Fruit fly (Drosophila melanogaster) whole organism, prepupa: ENCODE results near the gene CG15296.

ENCODE experiments used
- CG16779 ChIP-seq: fragments of 200-800 bp; sonication (Bioruptor generic); optimal IDR thresholded peaks from 3 replicates; lab custom pipeline; 2017; ENCODE audit warnings: missing biosample characterization, mild to moderate bottlenecking, missing genetic modification characterization
- Eip75B ChIP-seq: fragments of 200-800 bp; sonication (Bioruptor generic); optimal IDR thresholded peaks from 3 replicates; lab custom pipeline; 2016; ENCODE audit warnings: missing biosample characterization, missing genetic modification characterization
- achi ChIP-seq: fragments of 200-800 bp; sonication (Bioruptor generic); optimal IDR thresholded peaks from 3 replicates; lab custom pipeline; 2016; ENCODE audit warnings: missing biosample characterization, missing genetic modification characterization
- lz ChIP-seq: fragments of 200-800 bp; sonication (Bioruptor generic); optimal IDR thresholded peaks from 3 replicates; lab custom pipeline; 2016; ENCODE audit warnings: missing biosample characterization, missing genetic modification characterization
- ss ChIP-seq, 2 experiments: fragments of 200-800 bp; sonication (Bioruptor generic); optimal IDR thresholded peaks; 2 replicates in 1 of 2; 3 replicates in 1 of 2; lab custom pipeline; 2017 to 2018; ENCODE audit warnings: mild to moderate bottlenecking in 2 of 2, missing biosample characterization in 2 of 2, missing genetic modification characterization in 2 of 2, moderate library complexity in 1 of 2

- no peak for TF ChIP-seq lz
- no peak for TF ChIP-seq CG16779 (tag; lab: Kevin White, UChicago)
- TF ChIP-seq ss (GFP tag; optimal IDR thresholded peaks at IDR 0.05; lab: Kevin White, UChicago), result no peak
- TF ChIP-seq achi (GFP tag; lab: Kevin White, UChicago), result no peak
- TF ChIP-seq Eip75B (GFP tag; lab: Kevin White, UChicago), result no peak
Observed at dm6 chrX:10566491-10566890, at the start of gene CG15296.
